Fruit fly (Drosophila melanogaster) whole organism, embryonic: ENCODE results near the gene Ror.

Source experiments
- ATbp ChIP-seq: fragments of 200-800 bp; sonication (Bioruptor generic); optimal IDR thresholded peaks from 2 replicates; lab custom pipeline; 2017; ENCODE audit warnings: missing biosample characterization, mild to moderate bottlenecking, missing genetic modification characterization, missing genetic modification reagents
- Ada2b ChIP-seq: fragments of 200-800 bp; sonication (Bioruptor generic); IDR thresholded peaks from 2 replicates; pipeline ENCODE4 v1.3.6; 2022; ENCODE audit warnings: missing biosample characterization, missing genetic modification characterization
- Bdp1 ChIP-seq: fragments of 200-800 bp; sonication (Bioruptor generic); optimal IDR thresholded peaks from 3 replicates; lab custom pipeline; 2016; ENCODE audit warnings: missing biosample characterization, missing genetic modification characterization
- Blimp-1 ChIP-seq: fragments of 200-800 bp; sonication (Bioruptor generic); optimal IDR thresholded peaks from 3 replicates; lab custom pipeline; 2018; ENCODE audit warnings: missing biosample characterization, missing genetic modification characterization, mild to moderate bottlenecking, moderate library complexity, missing genetic modification reagents
- CG1024 ChIP-seq: fragments of 200-800 bp; sonication (Bioruptor generic); IDR thresholded peaks from 2 replicates; pipeline ENCODE4 v1.3.6; 2022; ENCODE audit warnings: missing biosample characterization, missing genetic modification characterization
- CG10267 ChIP-seq: fragments of 200-800 bp; sonication (Bioruptor generic); optimal IDR thresholded peaks from 2 replicates; lab custom pipeline; 2018; ENCODE audit warnings: missing biosample characterization, mild to moderate bottlenecking, missing genetic modification characterization, moderate library complexity
- CG10979 ChIP-seq: fragments of 200-800 bp; sonication (Bioruptor generic); optimal IDR thresholded peaks from 2 replicates; lab custom pipeline; 2018; ENCODE audit warnings: missing biosample characterization, mild to moderate bottlenecking, missing genetic modification characterization, moderate library complexity
- CG11456 ChIP-seq: fragments of 200-800 bp; sonication (Bioruptor generic); IDR thresholded peaks from 3 replicates; pipeline ENCODE4 v1.3.6; 2022; ENCODE audit warnings: missing biosample characterization, missing genetic modification characterization
- CG13287 ChIP-seq: fragments of 200-800 bp; sonication (Bioruptor generic); IDR thresholded peaks from 2 replicates; pipeline ENCODE4 v1.3.6; 2022; ENCODE audit warnings: missing biosample characterization, missing genetic modification characterization; ENCODE audit not compliant: partially characterized antibody
- CG14710 ChIP-seq: fragments of 200-800 bp; sonication (Bioruptor generic); optimal IDR thresholded peaks from 3 replicates; lab custom pipeline; 2019; ENCODE audit warnings: missing biosample characterization, mild to moderate bottlenecking, missing genetic modification characterization, moderate library complexity
- CG15514 ChIP-seq: fragments of 200-800 bp; sonication (Bioruptor generic); optimal IDR thresholded peaks from 3 replicates; lab custom pipeline; 2017; ENCODE audit warnings: missing biosample characterization, missing genetic modification characterization, mild to moderate bottlenecking, moderate library complexity, missing genetic modification reagents
- CG16813 ChIP-seq: fragments of 200-800 bp; sonication (Bioruptor generic); IDR thresholded peaks from 3 replicates; pipeline ENCODE4 v1.3.6; 2022; ENCODE audit warnings: missing biosample characterization, missing genetic modification characterization; ENCODE audit not compliant: partially characterized antibody
- CG17802 ChIP-seq: fragments of 200-800 bp; sonication (Bioruptor generic); optimal IDR thresholded peaks from 2 replicates; lab custom pipeline; 2018; ENCODE audit warnings: missing biosample characterization, mild to moderate bottlenecking, missing genetic modification characterization, moderate library complexity
- CG18262 ChIP-seq: fragments of 200-800 bp; optimal IDR thresholded peaks from 3 replicates; lab custom pipeline; 2019; ENCODE audit warnings: missing biosample characterization, mild to moderate bottlenecking, missing genetic modification characterization, moderate library complexity
- CG30403 ChIP-seq: fragments of 200-800 bp; sonication (Bioruptor generic); optimal IDR thresholded peaks from 3 replicates; lab custom pipeline; 2016; ENCODE audit warnings: missing biosample characterization, missing genetic modification characterization
- CG3281 ChIP-seq: fragments of 200-800 bp; sonication (Bioruptor generic); optimal IDR thresholded peaks from 3 replicates; lab custom pipeline; 2017; ENCODE audit warnings: missing biosample characterization, mild to moderate bottlenecking, missing genetic modification characterization
- CG34376 ChIP-seq: fragments of 200-800 bp; sonication (Bioruptor generic); optimal IDR thresholded peaks from 2 replicates; lab custom pipeline; 2018; ENCODE audit warnings: missing biosample characterization, mild to moderate bottlenecking, missing genetic modification characterization
- CG42726 ChIP-seq: fragments of 200-800 bp; sonication (Bioruptor generic); IDR thresholded peaks from 2 replicates; pipeline ENCODE4 v1.3.6; 2022; ENCODE audit warnings: missing biosample characterization, missing genetic modification characterization; ENCODE audit not compliant: partially characterized antibody
- CG4328 ChIP-seq: fragments of 200-800 bp; sonication (Bioruptor generic); optimal IDR thresholded peaks from 3 replicates; lab custom pipeline; 2017; ENCODE audit warnings: missing biosample characterization, missing genetic modification reagents, missing genetic modification characterization
- CG6791 ChIP-seq: fragments of 200-800 bp; sonication (Bioruptor generic); IDR thresholded peaks from 3 replicates; pipeline ENCODE4 v1.3.6; 2022; ENCODE audit warnings: missing biosample characterization, missing genetic modification characterization; ENCODE audit not compliant: partially characterized antibody
- CG7357 ChIP-seq: fragments of 200-800 bp; sonication (Bioruptor generic); IDR thresholded peaks from 3 replicates; pipeline ENCODE4 v1.3.6; 2022; ENCODE audit warnings: missing biosample characterization, missing genetic modification characterization
- CG7372 ChIP-seq: fragments of 200-800 bp; sonication (Bioruptor generic); IDR thresholded peaks from 2 replicates; pipeline ENCODE4 v1.3.6; 2022; ENCODE audit warnings: missing biosample characterization, missing genetic modification characterization
- Dll ChIP-seq: fragments of 200-800 bp; sonication (Bioruptor generic); IDR thresholded peaks from 4 replicates; pipeline ENCODE4 v1.3.6; 2022; ENCODE audit warnings: missing biosample characterization, missing genetic modification characterization; ENCODE audit not compliant: partially characterized antibody
- E2f1 ChIP-seq: fragments of 200-800 bp; sonication (Bioruptor generic); IDR thresholded peaks from 2 replicates; pipeline ENCODE4 v1.3.6; 2022; ENCODE audit warnings: missing biosample characterization, missing genetic modification characterization
- Elba2 ChIP-seq: fragments of 200-800 bp; sonication (Bioruptor generic); optimal IDR thresholded peaks from 3 replicates; lab custom pipeline; 2016; ENCODE audit warnings: missing biosample characterization, missing genetic modification characterization
- Ets97D ChIP-seq: fragments of 200-800 bp; sonication (Bioruptor generic); optimal IDR thresholded peaks from 3 replicates; lab custom pipeline; 2016; ENCODE audit warnings: missing biosample characterization, missing genetic modification characterization
- HLH4C ChIP-seq: fragments of 200-800 bp; sonication (Bioruptor generic); IDR thresholded peaks from 3 replicates; pipeline ENCODE4 v1.3.6; 2022; ENCODE audit warnings: missing biosample characterization, missing genetic modification characterization; ENCODE audit not compliant: partially characterized antibody
- Jarid2 ChIP-seq: fragments of 200-800 bp; sonication (Bioruptor generic); optimal IDR thresholded peaks from 3 replicates; lab custom pipeline; 2017; ENCODE audit warnings: mild to moderate bottlenecking, missing biosample characterization, missing genetic modification reagents, missing genetic modification characterization
- Myb ChIP-seq: fragments of 200-800 bp; sonication (Bioruptor generic); optimal IDR thresholded peaks from 2 replicates; lab custom pipeline; 2016; ENCODE audit warnings: missing biosample characterization, missing genetic modification characterization
- Oaz ChIP-seq: fragments of 200-800 bp; sonication (Bioruptor generic); IDR thresholded peaks from 2 replicates; pipeline ENCODE4 v1.3.6; 2022; ENCODE audit warnings: missing biosample characterization, missing genetic modification characterization
- Spps ChIP-seq: fragments of 200-800 bp; sonication (Bioruptor generic); optimal IDR thresholded peaks from 2 replicates; lab custom pipeline; 2018; ENCODE audit warnings: missing biosample characterization, mild to moderate bottlenecking, missing genetic modification characterization
- amos ChIP-seq: fragments of 200-800 bp; sonication (Bioruptor generic); IDR thresholded peaks from 2 replicates; pipeline ENCODE4 v1.3.6; 2022; ENCODE audit warnings: missing biosample characterization, missing genetic modification characterization; ENCODE audit not compliant: partially characterized antibody
- esg ChIP-seq: fragments of 200-800 bp; sonication (Bioruptor generic); conservative IDR thresholded peaks from 2 replicates; pipeline ENCODE4 v1.3.6; 2022; ENCODE audit warnings: missing biosample characterization, missing genetic modification characterization
- fu2 ChIP-seq: fragments of 200-800 bp; sonication (Bioruptor generic); optimal IDR thresholded peaks from 2 replicates; lab custom pipeline; 2016; ENCODE audit warnings: missing biosample characterization, missing genetic modification characterization
- gfzf ChIP-seq: fragments of 200-800 bp; sonication (Bioruptor generic); optimal IDR thresholded peaks from 2 replicates; lab custom pipeline; 2016; ENCODE audit warnings: missing biosample characterization, mild to moderate bottlenecking, missing genetic modification characterization, moderate library complexity
- gro ChIP-seq: fragments of 200-800 bp; sonication (Bioruptor generic); optimal IDR thresholded peaks from 2 replicates; lab custom pipeline; 2016; ENCODE audit warnings: missing biosample characterization, missing genetic modification characterization
- hbn ChIP-seq: fragments of 200-800 bp; sonication (Bioruptor generic); IDR thresholded peaks from 2 replicates; pipeline ENCODE4 v1.3.6; 2022; ENCODE audit warnings: missing biosample characterization, missing genetic modification characterization; ENCODE audit not compliant: partially characterized antibody
- knrl ChIP-seq: fragments of 200-800 bp; sonication (Bioruptor generic); IDR thresholded peaks from 3 replicates; pipeline ENCODE4 v1.3.6; 2022; ENCODE audit warnings: missing biosample characterization, missing genetic modification characterization; ENCODE audit not compliant: partially characterized antibody
- nerfin-2 ChIP-seq: fragments of 200-800 bp; sonication (Bioruptor generic); IDR thresholded peaks from 2 replicates; pipeline ENCODE4 v1.3.6; 2022; ENCODE audit warnings: missing biosample characterization, missing genetic modification characterization; ENCODE audit not compliant: partially characterized antibody
- pfk ChIP-seq: fragments of 200-800 bp; sonication (Bioruptor generic); optimal IDR thresholded peaks from 2 replicates; lab custom pipeline; 2018; ENCODE audit warnings: missing biosample characterization, mild to moderate bottlenecking, missing genetic modification characterization, moderate library complexity
- pho ChIP-seq: fragments of 200-800 bp; sonication (Bioruptor generic); optimal IDR thresholded peaks from 2 replicates; lab custom pipeline; 2016; ENCODE audit warnings: missing biosample characterization, missing genetic modification characterization
- pita ChIP-seq: fragments of 200-800 bp; sonication (Bioruptor generic); optimal IDR thresholded peaks from 2 replicates; lab custom pipeline; 2017; ENCODE audit warnings: missing biosample characterization, mild to moderate bottlenecking, missing genetic modification characterization
- pzg ChIP-seq: fragments of 200-800 bp; sonication (Bioruptor generic); optimal IDR thresholded peaks from 3 replicates; lab custom pipeline; 2018; ENCODE audit warnings: missing biosample characterization, mild to moderate bottlenecking, missing genetic modification characterization, moderate library complexity
- row ChIP-seq: fragments of 200-800 bp; sonication (Bioruptor generic); IDR thresholded peaks from 3 replicates; pipeline ENCODE4 v1.3.6; 2022; ENCODE audit warnings: missing biosample characterization, missing genetic modification characterization
- shn ChIP-seq: fragments of 200-800 bp; sonication (Bioruptor generic); optimal IDR thresholded peaks from 3 replicates; lab custom pipeline; 2016; ENCODE audit warnings: missing biosample characterization, missing genetic modification characterization
- slbo ChIP-seq: fragments of 200-800 bp; sonication (Bioruptor generic); IDR thresholded peaks from 2 replicates; pipeline ENCODE4 v1.3.6; 2022; ENCODE audit warnings: missing biosample characterization, missing genetic modification characterization
- slp2 ChIP-seq: fragments of 200-800 bp; sonication (Bioruptor generic); optimal IDR thresholded peaks from 2 replicates; lab custom pipeline; 2016; ENCODE audit warnings: missing biosample characterization, missing genetic modification characterization
- tx ChIP-seq: fragments of 200-800 bp; sonication (Bioruptor generic); optimal IDR thresholded peaks from 2 replicates; lab custom pipeline; 2016; ENCODE audit warnings: missing biosample characterization, missing genetic modification characterization
- vnd ChIP-seq: fragments of 200-800 bp; sonication (Bioruptor generic); IDR thresholded peaks from 3 replicates; pipeline ENCODE4 v1.3.6; 2022; ENCODE audit warnings: missing biosample characterization, missing genetic modification characterization; ENCODE audit not compliant: partially characterized antibody
- zen ChIP-seq: fragments of 200-800 bp; sonication (Bioruptor generic); optimal IDR thresholded peaks from 3 replicates; lab custom pipeline; 2018; ENCODE audit warnings: missing biosample characterization, mild to moderate bottlenecking, missing genetic modification characterization, moderate library complexity

Gene Ror

DNA sequence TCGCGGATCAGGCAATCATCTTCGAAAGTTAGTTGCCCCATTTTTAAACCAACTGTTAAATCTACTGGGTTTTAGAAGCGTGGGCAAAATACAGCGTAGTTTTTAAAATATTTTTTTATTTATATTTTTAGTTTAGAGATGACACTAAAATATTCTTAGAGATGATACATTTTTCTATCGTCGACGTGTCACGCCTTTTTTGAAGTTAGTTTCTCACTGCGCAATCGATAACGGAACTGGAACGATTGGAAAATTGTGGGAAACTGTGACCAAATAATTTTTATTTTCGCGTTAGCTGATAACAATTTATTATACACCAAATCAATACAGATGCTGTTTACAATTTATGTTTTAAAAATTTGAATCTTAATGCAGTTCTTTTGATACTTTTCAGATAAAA is 27.0 kb downstream of the Ror start, which contains the start of gene Utx (continued):
- TF ChIP-seq Blimp-1 (no peak), CG42726 (GFP tag; lab: Robert Waterston, UW) (peak; percentile 91), ATbp (GFP tag; lab: Kevin White, UChicago) (no peak), gfzf (GFP tag; lab: Kevin White, UChicago) (peak; percentile 25), slp2 (GFP tag; lab: Kevin White, UChicago) (no peak), CG11456 (no peak), Jarid2 (GFP tag; lab: Kevin White, UChicago) (no peak), CG30403 (GFP tag; lab: Kevin White, UChicago) (peak; percentile 1), vnd (GFP tag; lab: Robert Waterston, UW) (peak; percentile 76), row (GFP tag; lab: Robert Waterston, UW) (peak; percentile 87), esg (GFP tag; lab: Robert Waterston, UW) (no peak), CG15514 (peak; percentile 67), zen (tag; lab: Kevin White, UChicago) (no peak), shn (GFP tag; lab: Kevin White, UChicago) (no peak), CG6791 (GFP tag; lab: Robert Waterston, UW) (peak; percentile 91), fu2 (no peak), Spps (tag; lab: Kevin White, UChicago) (no peak), CG16813 (GFP tag; lab: Robert Waterston, UW) (peak; percentile 89), Ada2b (GFP tag; lab: Robert Waterston, UW) (no peak), amos (GFP tag; lab: Robert Waterston, UW) (peak; percentile 91), CG3281 (GFP tag; lab: Kevin White, UChicago) (no peak), CG10979 (tag; lab: Kevin White, UChicago) (no peak), CG10267 (peak; percentile 24), Myb (GFP tag; lab: Kevin White, UChicago) (peak; percentile 71), CG18262 (tag; lab: Kevin White, UChicago) (no peak), pita (no peak), HLH4C (peak; percentile 78), Dll (GFP tag; lab: Robert Waterston, UW) (peak; percentile 74), hbn (peak; percentile 72), Bdp1 (GFP tag; lab: Kevin White, UChicago) (no peak), tx (GFP tag; lab: Kevin White, UChicago) (no peak), CG34376 (GFP tag; lab: Kevin White, UChicago) (no peak), Elba2 (GFP tag; lab: Kevin White, UChicago) (no peak), CG4328 (no peak), gro (peak; percentile 61), CG7357 (GFP tag; lab: Robert Waterston, UW) (peak; percentile 89), CG14710 (tag; lab: Kevin White, UChicago) (peak; percentile 56), Ets97D (GFP tag; lab: Kevin White, UChicago) (peak; percentile 50), pho (no peak), slbo (peak; percentile 57; the same call in 1 of the 2 replicates), CG7372 (GFP tag; lab: Robert Waterston, UW) (no peak), knrl (GFP tag; lab: Robert Waterston, UW) (peak; percentile 92), pzg (GFP tag; lab: Kevin White, UChicago) (peak; percentile 77), E2f1 (GFP tag; lab: Robert Waterston, UW) (no peak), nerfin-2 (GFP tag; lab: Robert Waterston, UW) (peak; percentile 48; the same call in 1 of the 2 replicates), CG1024 (peak; percentile 81), Oaz (no peak), pfk (GFP tag; lab: Kevin White, UChicago) (peak; percentile 93), CG17802 (tag; lab: Kevin White, UChicago) (peak; percentile 80), CG13287 (GFP tag; lab: Robert Waterston, UW) (peak; percentile 84)
